Worm (Caenorhabditis elegans): ENCODE measurements around the gene C09E10.3.

The C09E10.3 gene

DNA sequence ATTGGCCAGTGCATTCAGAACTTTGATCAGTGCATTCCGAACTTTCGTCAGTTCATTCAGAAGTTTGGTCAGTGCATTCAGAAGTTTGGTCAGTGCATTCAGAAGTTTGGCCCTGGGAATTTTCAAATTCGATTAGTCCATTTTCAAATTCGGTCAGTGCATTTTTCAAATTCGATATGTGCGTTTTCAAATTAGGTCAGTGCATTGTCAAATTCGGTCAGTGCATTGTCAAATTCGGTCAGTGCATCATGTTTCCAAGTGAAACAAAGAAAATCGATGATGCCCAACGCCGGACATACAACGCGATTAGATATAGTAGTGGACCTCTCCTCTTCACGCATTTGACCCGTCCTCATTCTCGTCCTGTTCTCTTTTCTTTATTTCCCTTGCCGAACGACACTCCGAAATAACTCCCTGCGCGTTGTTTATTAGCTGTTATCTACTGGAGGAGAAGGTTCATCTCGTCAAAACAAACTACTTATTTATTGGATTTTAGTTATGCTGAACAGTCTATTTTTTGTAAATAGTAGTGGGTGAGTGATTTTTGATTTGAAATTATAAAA, 36.6 kb downstream of the C09E10.3 start, which contains the start of gene apm-3:
Gene apm-3, plus strand, starts transcription at position 477 of the 563 bp plus-strand sequence.
- TF ChIP-seq tab-1 (GFP tag; IDR thresholded peaks at IDR 0.05) (0 out of 2 replicates have a peak, but pooled peaks have one; percentile 53), ref-1 (GFP tag; conservative IDR thresholded peaks at IDR 0.05) (no peak), ztf-29 (GFP tag; IDR thresholded peaks at IDR 0.05) (no peak), ztf-23 (GFP tag; IDR thresholded peaks at IDR 0.05) (no peak), flt-1 (GFP tag; IDR thresholded peaks at IDR 0.05) (no peak), T22C8.4 (GFP tag; IDR thresholded peaks at IDR 0.05) (0 out of 2 replicates have a peak, but pooled peaks have one; percentile 17), klf-2 (GFP tag; conservative IDR thresholded peaks at IDR 0.05) (no peak), cog-1 (tag; optimal IDR thresholded peaks at IDR 0.05) (peak; percentile 36), med-1 (GFP tag; optimal IDR thresholded peaks at IDR 0.05; ENCODE audit: insufficient read depth) (no peak)

DNA sequence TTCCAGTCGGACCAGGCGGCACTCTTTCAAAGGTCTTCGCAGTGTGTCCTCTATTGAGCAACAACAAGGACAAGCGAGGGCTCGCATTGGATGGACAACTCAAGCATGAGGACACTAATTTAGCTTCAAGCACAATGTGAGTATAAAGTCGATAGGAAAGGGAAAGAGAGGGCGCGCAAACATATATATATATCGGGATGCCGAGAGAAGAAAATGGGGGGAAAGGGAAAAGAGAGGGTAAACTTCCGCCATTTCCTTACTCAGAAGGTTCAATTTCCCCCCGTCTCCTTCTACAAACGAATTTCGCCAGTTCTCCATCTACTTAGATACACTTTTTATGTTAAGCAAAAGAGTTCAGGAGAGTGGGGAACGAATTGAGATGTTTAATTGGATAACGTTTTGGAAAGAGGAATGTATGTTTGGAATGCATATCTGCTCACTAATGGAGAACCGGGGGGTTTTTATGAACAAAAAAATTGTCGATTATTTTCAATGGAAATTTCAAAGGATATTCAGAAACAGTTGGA, 38.6 kb downstream of the C09E10.3 start:
- no peak for TF ChIP-seq ref-1 (GFP tag; conservative IDR thresholded peaks at IDR 0.05)
- peak; percentile 8 for TF ChIP-seq cog-1 (tag; optimal IDR thresholded peaks at IDR 0.05)
- no peak for TF ChIP-seq ztf-23 (GFP tag; IDR thresholded peaks at IDR 0.05)
- no peak for TF ChIP-seq T22C8.4 (GFP tag; IDR thresholded peaks at IDR 0.05)
- TF ChIP-seq klf-2 (GFP tag; conservative IDR thresholded peaks at IDR 0.05) = no peak
- TF ChIP-seq ztf-29 (GFP tag; IDR thresholded peaks at IDR 0.05) = no peak

DNA sequence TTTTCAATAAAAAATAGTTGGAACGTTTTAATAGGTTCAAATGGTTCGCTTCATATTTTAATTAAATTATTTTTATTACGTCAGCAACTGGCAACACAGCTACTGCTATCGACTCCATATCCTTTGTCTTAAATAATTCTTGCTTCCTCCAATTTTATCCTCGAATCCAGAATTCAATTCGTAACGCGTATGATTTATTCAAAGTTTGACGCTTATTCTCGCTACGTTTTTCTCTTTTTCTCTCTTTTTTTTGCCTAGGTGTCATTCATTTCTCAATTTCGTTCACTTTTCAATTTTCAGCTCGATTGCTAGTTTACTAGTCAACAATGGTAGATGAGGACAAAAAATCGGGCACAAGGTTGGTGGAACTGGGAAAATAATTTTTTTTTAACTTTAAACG, 40.7 kb downstream of the C09E10.3 start, which contains the start of gene arr-1:
Gene arr-1, plus strand, starts transcription at position 301 of the 400 bp plus-strand sequence.
- TF ChIP-seq ztf-29 (GFP tag; IDR thresholded peaks at IDR 0.05) (no peak), klf-2 (GFP tag; conservative IDR thresholded peaks at IDR 0.05) (no peak), ref-1 (GFP tag; conservative IDR thresholded peaks at IDR 0.05) (no peak), cog-1 (tag; optimal IDR thresholded peaks at IDR 0.05) (no peak), ztf-23 (GFP tag; IDR thresholded peaks at IDR 0.05) (no peak), tab-1 (GFP tag; IDR thresholded peaks at IDR 0.05) (no peak), med-1 (GFP tag; optimal IDR thresholded peaks at IDR 0.05; ENCODE audit: insufficient read depth) (no peak)

DNA sequence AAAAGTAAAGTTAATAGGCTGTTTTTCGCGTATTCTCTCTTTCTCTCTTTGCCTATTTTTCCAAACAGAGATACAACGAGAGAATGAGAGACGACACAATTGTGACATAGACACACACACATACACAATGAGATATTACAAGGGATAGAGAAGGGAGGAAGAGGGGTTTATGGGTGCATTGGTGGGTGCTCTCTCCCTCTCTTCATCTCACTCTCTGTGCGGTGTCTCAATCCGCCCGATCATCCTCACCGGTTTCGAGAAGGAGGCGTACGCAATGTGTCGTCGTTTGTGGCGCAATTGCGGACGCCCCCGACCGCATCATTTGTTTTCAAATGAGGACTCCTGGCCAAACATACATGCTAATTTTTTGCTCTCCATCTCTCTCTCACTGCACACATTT, 41.7 kb downstream of the C09E10.3 start:
- TF ChIP-seq klf-2 (GFP tag; conservative IDR thresholded peaks at IDR 0.05) (peak; percentile 59; the same call in 1 of the 2 replicates), tab-1 (GFP tag; IDR thresholded peaks at IDR 0.05) (peak; percentile 80), ztf-29 (GFP tag; IDR thresholded peaks at IDR 0.05) (no peak), cog-1 (tag; optimal IDR thresholded peaks at IDR 0.05) (peak; percentile 96), T22C8.4 (GFP tag; IDR thresholded peaks at IDR 0.05) (no peak), ref-1 (GFP tag; conservative IDR thresholded peaks at IDR 0.05) (no peak), med-1 (GFP tag; optimal IDR thresholded peaks at IDR 0.05; ENCODE audit: insufficient read depth) (no peak), flt-1 (GFP tag; IDR thresholded peaks at IDR 0.05) (peak; percentile 79), ztf-23 (GFP tag; IDR thresholded peaks at IDR 0.05) (peak; percentile 69; the same call in 1 of the 2 replicates)

DNA sequence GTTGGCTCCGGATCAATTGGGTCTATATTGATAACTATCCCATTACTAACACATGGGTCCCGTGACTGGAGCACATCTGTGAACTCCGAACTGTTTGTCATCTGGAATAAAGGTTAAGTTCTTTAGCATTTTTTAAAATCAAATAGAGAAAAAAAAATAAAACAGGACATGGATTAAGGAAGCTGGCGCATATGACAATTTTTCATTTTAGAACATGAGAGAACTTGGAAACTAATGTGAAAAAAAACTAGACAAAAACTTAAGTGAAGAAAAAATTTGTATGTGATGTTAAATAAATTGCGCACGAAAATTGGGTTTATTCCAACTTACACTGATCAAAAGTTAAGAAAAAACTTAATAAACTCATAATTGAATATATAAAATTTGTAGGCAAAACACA, 42.4 kb downstream of the C09E10.3 start, which contains the start of gene sms-2:
Gene sms-2, minus strand, starts transcription at position 101 of the 400 bp plus-strand sequence.
- TF ChIP-seq T22C8.4 (GFP tag; IDR thresholded peaks at IDR 0.05) (no peak), ref-1 (GFP tag; conservative IDR thresholded peaks at IDR 0.05) (no peak), ztf-23 (GFP tag; IDR thresholded peaks at IDR 0.05) (no peak), klf-2 (GFP tag; conservative IDR thresholded peaks at IDR 0.05) (no peak), cog-1 (tag; optimal IDR thresholded peaks at IDR 0.05) (no peak), med-1 (GFP tag; optimal IDR thresholded peaks at IDR 0.05; ENCODE audit: insufficient read depth) (no peak), tab-1 (GFP tag; IDR thresholded peaks at IDR 0.05) (no peak), flt-1 (GFP tag; IDR thresholded peaks at IDR 0.05) (no peak), ztf-29 (GFP tag; IDR thresholded peaks at IDR 0.05) (no peak)

DNA sequence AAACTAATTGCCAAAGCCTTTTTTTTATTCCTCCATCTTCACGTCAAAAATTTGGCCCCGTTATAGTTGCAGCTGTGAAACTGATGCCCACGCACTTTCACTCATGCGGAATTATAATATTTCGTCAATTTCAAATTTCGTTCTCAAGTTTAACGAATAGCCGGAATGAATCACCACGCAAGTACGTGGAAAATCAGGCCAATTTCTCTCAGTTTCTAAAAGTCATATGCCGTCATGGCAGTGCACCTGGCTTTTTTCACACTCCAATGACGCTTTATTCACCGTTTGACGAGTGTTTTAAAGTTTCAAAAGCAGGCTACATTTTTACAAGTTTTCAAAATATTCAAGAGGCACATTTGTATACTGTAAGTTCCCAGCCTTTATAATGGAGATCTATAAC, 43.3 kb downstream of the C09E10.3 start:
- TF ChIP-seq ztf-23 (GFP tag; IDR thresholded peaks at IDR 0.05) (no peak), T22C8.4 (GFP tag; IDR thresholded peaks at IDR 0.05) (no peak), med-1 (GFP tag; optimal IDR thresholded peaks at IDR 0.05; ENCODE audit: insufficient read depth) (no peak), ref-1 (GFP tag; conservative IDR thresholded peaks at IDR 0.05) (no peak)

DNA sequence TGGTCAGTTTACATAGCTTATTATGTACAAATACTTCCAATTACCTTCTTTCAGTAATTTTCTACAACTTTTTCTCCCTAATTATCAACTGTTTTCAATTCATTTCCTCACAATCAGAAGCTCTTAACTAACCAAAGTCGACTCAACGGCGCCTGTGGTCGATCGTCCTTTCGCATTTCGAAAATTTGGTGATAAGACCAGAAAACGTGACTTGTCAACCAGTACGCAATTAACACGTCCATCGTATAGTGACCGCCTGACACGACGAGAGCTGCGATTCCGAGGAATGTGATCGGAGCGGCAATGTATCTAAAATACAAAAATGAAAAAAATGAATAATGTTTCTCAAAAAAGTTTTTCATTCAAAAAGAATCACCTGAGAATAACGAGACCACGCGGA, 45.5 kb downstream of the C09E10.3 start:
- no peak for TF ChIP-seq flt-1 (GFP tag; IDR thresholded peaks at IDR 0.05)
- no peak for TF ChIP-seq med-1 (GFP tag; optimal IDR thresholded peaks at IDR 0.05; ENCODE audit: insufficient read depth)
- no peak for TF ChIP-seq ref-1 (GFP tag; conservative IDR thresholded peaks at IDR 0.05)
- no peak for TF ChIP-seq cog-1 (tag; optimal IDR thresholded peaks at IDR 0.05)
- TF ChIP-seq ztf-23 (GFP tag; IDR thresholded peaks at IDR 0.05) = no peak
- TF ChIP-seq T22C8.4 (GFP tag; IDR thresholded peaks at IDR 0.05) = no peak
- no peak for TF ChIP-seq ztf-29 (GFP tag; IDR thresholded peaks at IDR 0.05)
- no peak for TF ChIP-seq tab-1 (GFP tag; IDR thresholded peaks at IDR 0.05)
- no peak for TF ChIP-seq klf-2 (GFP tag; conservative IDR thresholded peaks at IDR 0.05)

DNA sequence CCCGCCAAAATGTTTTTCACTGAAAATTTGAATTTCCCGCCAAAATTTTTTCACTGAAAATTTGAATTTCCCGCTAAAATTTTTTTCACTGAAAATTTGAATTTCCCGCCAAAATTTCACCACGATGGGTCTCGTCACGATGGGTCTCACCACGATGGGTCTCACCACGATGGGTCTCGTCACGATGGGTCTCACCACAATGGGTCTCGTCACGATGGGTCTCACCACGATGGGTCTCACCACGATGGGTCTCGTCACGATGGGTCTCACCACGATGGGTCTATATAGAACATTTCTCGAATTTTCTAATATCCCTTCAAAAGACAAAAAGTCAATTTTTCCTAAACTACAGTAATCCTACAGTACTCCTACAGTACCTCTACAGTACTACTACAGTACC, 47.5 kb downstream of the C09E10.3 start:
- TF ChIP-seq tab-1 (GFP tag; IDR thresholded peaks at IDR 0.05) (0 out of 2 replicates have a peak, but pooled peaks have one; percentile 18), flt-1 (GFP tag; IDR thresholded peaks at IDR 0.05) (peak; percentile 17; the same call in 1 of the 2 replicates)

Data from whole organism, midembryonic.